Worm (Caenorhabditis elegans): ENCODE data around the gene vamp-7.

- TF ChIP-seq him-1 (tag; optimal IDR thresholded peaks at IDR 0.05) (no peak), dao-5 (tag; optimal IDR thresholded peaks at IDR 0.05) (no peak)
Measured at ce11 chrIV:2603556-2604021, 4.3 kb upstream of the vamp-7 start.
